Fruit fly (Drosophila melanogaster): ENCODE results near the gene osk.

The osk gene

dm6 chr3R:8945502-8946324, 10.8 kb downstream of the osk start:
- no peak for TF ChIP-seq CG11617 (GFP tag; optimal IDR thresholded peaks at IDR 0.05)
- no peak for TF ChIP-seq ovo (GFP tag; optimal IDR thresholded peaks at IDR 0.05)
- no peak for TF ChIP-seq CG12768 (GFP tag; optimal IDR thresholded peaks at IDR 0.05)
- no peak for TF ChIP-seq CG14711 (tag; optimal IDR thresholded peaks at IDR 0.05)
- TF ChIP-seq cic (GFP tag; optimal IDR thresholded peaks at IDR 0.05), result no peak
- TF ChIP-seq bab1 (GFP tag; optimal IDR thresholded peaks at IDR 0.05), result no peak
- no peak for TF ChIP-seq CG5204 (GFP tag; optimal IDR thresholded peaks at IDR 0.05)
- no peak for TF ChIP-seq Crg-1 (GFP tag; optimal IDR thresholded peaks at IDR 0.05)
- TF ChIP-seq Clk (GFP tag; optimal IDR thresholded peaks at IDR 0.05), result no peak
- TF ChIP-seq Mnt (GFP tag; optimal IDR thresholded peaks at IDR 0.05), result no peak
- TF ChIP-seq CG1620 (GFP tag; optimal IDR thresholded peaks at IDR 0.05), result no peak
- no peak for TF ChIP-seq tj (GFP tag; optimal IDR thresholded peaks at IDR 0.05)
- TF ChIP-seq kay (GFP tag; ENCODE audit: borderline replicate concordance), result no peak

- TF ChIP-seq CG7045 (GFP tag; optimal IDR thresholded peaks at IDR 0.05) (no peak), Crg-1 (GFP tag; optimal IDR thresholded peaks at IDR 0.05) (no peak), cnc (optimal IDR thresholded peaks at IDR 0.05) (no peak), kay (GFP tag; ENCODE audit: borderline replicate concordance) (no peak), bab1 (GFP tag; optimal IDR thresholded peaks at IDR 0.05) (no peak), toe (GFP tag; optimal IDR thresholded peaks at IDR 0.05) (no peak), ovo (GFP tag; optimal IDR thresholded peaks at IDR 0.05) (no peak), CG33017 (tag; optimal IDR thresholded peaks at IDR 0.05) (no peak), cic (GFP tag; optimal IDR thresholded peaks at IDR 0.05) (no peak), CG5204 (GFP tag; optimal IDR thresholded peaks at IDR 0.05) (no peak), CG11617 (GFP tag; optimal IDR thresholded peaks at IDR 0.05) (no peak), Hr96 (GFP tag; optimal IDR thresholded peaks at IDR 0.05) (no peak), CG1620 (GFP tag; optimal IDR thresholded peaks at IDR 0.05) (no peak), CG12768 (GFP tag; optimal IDR thresholded peaks at IDR 0.05) (no peak)
These were observed 11.5 kb downstream of the osk start for dm6 chr3R:8946429-8946828.

dm6 chr3R:8947757-8948428, 13.0 kb downstream of the osk start:
- no peak for TF ChIP-seq toe (GFP tag; optimal IDR thresholded peaks at IDR 0.05)
- TF ChIP-seq pad (GFP tag; optimal IDR thresholded peaks at IDR 0.05), result no peak
- no peak for TF ChIP-seq Crg-1 (GFP tag; optimal IDR thresholded peaks at IDR 0.05)
- no peak for TF ChIP-seq CG5204 (GFP tag; optimal IDR thresholded peaks at IDR 0.05)
- TF ChIP-seq tj (GFP tag; optimal IDR thresholded peaks at IDR 0.05), result no peak
- TF ChIP-seq cic (GFP tag; optimal IDR thresholded peaks at IDR 0.05), result no peak
- no peak for TF ChIP-seq cnc (optimal IDR thresholded peaks at IDR 0.05)
- TF ChIP-seq CG7045 (GFP tag; optimal IDR thresholded peaks at IDR 0.05), result no peak
- no peak for TF ChIP-seq Clk (GFP tag; optimal IDR thresholded peaks at IDR 0.05)
- no peak for TF ChIP-seq kay (GFP tag; ENCODE audit: borderline replicate concordance)
- no peak for TF ChIP-seq CG1620 (GFP tag; optimal IDR thresholded peaks at IDR 0.05)
- no peak for TF ChIP-seq CG7101 (tag; optimal IDR thresholded peaks at IDR 0.05)
- no peak for TF ChIP-seq Hr96 (GFP tag; optimal IDR thresholded peaks at IDR 0.05)
- no peak for TF ChIP-seq CG12768 (GFP tag; optimal IDR thresholded peaks at IDR 0.05)
- TF ChIP-seq ovo (GFP tag; optimal IDR thresholded peaks at IDR 0.05), result no peak
- TF ChIP-seq CG33017 (tag; optimal IDR thresholded peaks at IDR 0.05), result no peak
- TF ChIP-seq Mnt (GFP tag; optimal IDR thresholded peaks at IDR 0.05), result no peak
- no peak for TF ChIP-seq bab1 (GFP tag; optimal IDR thresholded peaks at IDR 0.05)
- TF ChIP-seq CG11617 (GFP tag; optimal IDR thresholded peaks at IDR 0.05), result no peak

- TF ChIP-seq Mnt (GFP tag; optimal IDR thresholded peaks at IDR 0.05) (no peak), ovo (GFP tag; optimal IDR thresholded peaks at IDR 0.05) (no peak), pad (GFP tag; optimal IDR thresholded peaks at IDR 0.05) (no peak)
These were observed 13.9 kb downstream of the osk start for dm6 chr3R:8948855-8949254.

dm6 chr3R:8949334-8950066, 14.6 kb downstream of the osk start:
- TF ChIP-seq Hr96 (GFP tag; optimal IDR thresholded peaks at IDR 0.05) (no peak), cic (GFP tag; optimal IDR thresholded peaks at IDR 0.05) (no peak), pad (GFP tag; optimal IDR thresholded peaks at IDR 0.05) (no peak), CG12768 (GFP tag; optimal IDR thresholded peaks at IDR 0.05) (no peak), Clk (GFP tag; optimal IDR thresholded peaks at IDR 0.05) (no peak), CG33017 (tag; optimal IDR thresholded peaks at IDR 0.05) (no peak), CG11617 (GFP tag; optimal IDR thresholded peaks at IDR 0.05) (no peak), CG7101 (tag; optimal IDR thresholded peaks at IDR 0.05) (no peak), cnc (optimal IDR thresholded peaks at IDR 0.05) (no peak), Crg-1 (GFP tag; optimal IDR thresholded peaks at IDR 0.05) (no peak), CG5204 (GFP tag; optimal IDR thresholded peaks at IDR 0.05) (no peak), CG14711 (tag; optimal IDR thresholded peaks at IDR 0.05) (no peak), ovo (GFP tag; optimal IDR thresholded peaks at IDR 0.05) (no peak), Mnt (GFP tag; optimal IDR thresholded peaks at IDR 0.05) (no peak), bab1 (GFP tag; optimal IDR thresholded peaks at IDR 0.05) (no peak)
